Fruit fly (Drosophila melanogaster) Kc167 (cell line): Measurements from ENCODE around the gene CG10638.

Experiments used
- Sin3A ChIP-seq: fragments of >200 bp; optimal IDR thresholded peaks from 2 replicates; lab custom pipeline; 2018; ENCODE audit warnings: missing external identifiers
- h ChIP-seq: fragments of >200 bp; optimal IDR thresholded peaks from 3 replicates; lab custom pipeline; 2018; ENCODE audit warnings: missing external identifiers
- insv ChIP-seq: fragments of >200 bp; optimal IDR thresholded peaks from 3 replicates; lab custom pipeline; 2018; ENCODE audit warnings: missing external identifiers

DNA sequence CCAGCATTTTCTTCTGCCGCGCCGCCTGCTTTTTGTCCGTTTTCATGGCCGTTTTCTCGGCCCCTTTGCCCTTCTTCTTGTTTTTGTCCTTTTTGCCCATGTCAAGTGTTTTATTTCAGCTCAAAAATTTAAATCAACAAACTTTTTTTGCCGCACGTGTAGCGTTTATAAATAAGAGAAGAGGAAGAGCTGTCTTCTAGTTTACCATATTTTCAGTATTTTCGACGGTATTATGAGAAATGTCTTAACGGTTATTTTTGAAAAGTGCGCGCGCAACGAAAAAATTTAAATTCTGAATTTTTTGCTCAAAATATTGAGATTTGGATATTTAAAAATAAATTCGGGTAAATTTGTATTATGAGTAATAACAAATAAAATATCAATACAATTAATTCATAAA, 36.0 kb upstream of the CG10638 start, which contains the start of gene CG4069:
- TF ChIP-seq h (lab: Kevin White, UChicago) (no peak), Sin3A (lab: Kevin White, UChicago) (no peak), insv (lab: Kevin White, UChicago) (no peak)
